Worm (Caenorhabditis elegans) whole organism, mixed stage, embryonic: ENCODE data around the gene fbxa-108.

ENCODE experiments used
- M03D4.4 ChIP-seq: sonication (generic microtip); optimal IDR thresholded peaks from 2 replicates; lab custom pipeline; 2017; ENCODE audit warnings: mild to moderate bottlenecking, missing genetic modification characterization, missing compliant biosample characterization
- bed-3 ChIP-seq: fragments of 200-800 bp; sonication (Bioruptor generic); optimal IDR thresholded peaks from 3 replicates; lab custom pipeline; 2018; ENCODE audit warnings: mild to moderate bottlenecking, missing genetic modification characterization, moderate library complexity, missing compliant biosample characterization
- blmp-1 ChIP-seq: fragments of 150-350 bp; optimal IDR thresholded peaks from 2 replicates; lab custom pipeline; 2014; ENCODE audit warnings: missing biosample characterization, missing genetic modification characterization
- ceh-39 ChIP-seq: fragments of 150-350 bp; optimal IDR thresholded peaks from 2 replicates; lab custom pipeline; 2014; ENCODE audit warnings: missing biosample characterization, missing genetic modification characterization
- ceh-43 ChIP-seq: fragments of 200-800 bp; sonication (Bioruptor generic); optimal IDR thresholded peaks from 2 replicates; lab custom pipeline; 2018; ENCODE audit warnings: mild to moderate bottlenecking, missing genetic modification characterization, moderate library complexity, missing compliant biosample characterization
- ceh-83 ChIP-seq: fragments of 200-800 bp; sonication (Bioruptor generic); optimal IDR thresholded peaks from 2 replicates; lab custom pipeline; 2018; ENCODE audit warnings: mild to moderate bottlenecking, missing genetic modification characterization, missing compliant biosample characterization
- ces-1 ChIP-seq: fragments of 150-350 bp; optimal IDR thresholded peaks from 2 replicates; lab custom pipeline; 2014; ENCODE audit warnings: missing biosample characterization, missing genetic modification reagents, missing genetic modification characterization
- cnd-1 ChIP-seq: fragments of 200-800 bp; sonication (Bioruptor generic); optimal IDR thresholded peaks from 2 replicates; lab custom pipeline; 2018; ENCODE audit warnings: mild to moderate bottlenecking, missing genetic modification characterization, missing compliant biosample characterization
- drap-1 ChIP-seq: fragments of 200-800 bp; sonication (Bioruptor generic); optimal IDR thresholded peaks from 3 replicates; lab custom pipeline; 2018; ENCODE audit warnings: mild to moderate bottlenecking, missing genetic modification characterization, missing compliant biosample characterization
- elt-1 ChIP-seq: sonication (generic microtip); optimal IDR thresholded peaks from 2 replicates; lab custom pipeline; 2017; ENCODE audit warnings: missing genetic modification characterization, mild to moderate bottlenecking, missing compliant biosample characterization, antibody characterized with exemption, moderate library complexity, borderline replicate concordance; ENCODE audit not compliant: insufficient read depth
- elt-3 ChIP-seq: fragments of 150-350 bp; optimal IDR thresholded peaks from 2 replicates; lab custom pipeline; 2014; ENCODE audit warnings: missing biosample characterization, missing genetic modification characterization
- flh-1 ChIP-seq: fragments of 200-800 bp; sonication (Bioruptor generic); optimal IDR thresholded peaks from 2 replicates; lab custom pipeline; 2018; ENCODE audit warnings: mild to moderate bottlenecking, missing genetic modification characterization, moderate library complexity, missing compliant biosample characterization
- ham-2 ChIP-seq: fragments of 200-800 bp; sonication (Bioruptor generic); optimal IDR thresholded peaks from 2 replicates; lab custom pipeline; 2018; ENCODE audit warnings: mild to moderate bottlenecking, missing genetic modification characterization, missing compliant biosample characterization
- hlh-1 ChIP-seq: fragments of 150-350 bp; optimal IDR thresholded peaks from 2 replicates; lab custom pipeline; 2014; ENCODE audit warnings: missing biosample characterization, missing genetic modification reagents, missing genetic modification characterization
- lin-13 ChIP-seq: fragments of 150-350 bp; optimal IDR thresholded peaks from 2 replicates; lab custom pipeline; 2014; ENCODE audit warnings: missing biosample characterization, missing genetic modification characterization
- lin-32 ChIP-seq: fragments of 200-800 bp; sonication (Bioruptor generic); optimal IDR thresholded peaks from 2 replicates; lab custom pipeline; 2018; ENCODE audit warnings: mild to moderate bottlenecking, missing genetic modification characterization, missing compliant biosample characterization
- lsy-2 ChIP-seq: fragments of 150-350 bp; optimal IDR thresholded peaks from 2 replicates; lab custom pipeline; 2014; ENCODE audit warnings: missing biosample characterization, missing genetic modification characterization
- mab-5 ChIP-seq: fragments of 150-350 bp; optimal IDR thresholded peaks from 2 replicates; lab custom pipeline; 2014; ENCODE audit warnings: missing biosample characterization, missing genetic modification characterization
- mep-1 ChIP-seq: fragments of 150-350 bp; optimal IDR thresholded peaks from 2 replicates; lab custom pipeline; 2017; ENCODE audit warnings: missing biosample characterization, missing genetic modification reagents, missing genetic modification characterization, inconsistent platforms
- mls-2 ChIP-seq: sonication (generic microtip); optimal IDR thresholded peaks from 2 replicates; lab custom pipeline; 2016; ENCODE audit warnings: mild to moderate bottlenecking, missing genetic modification characterization, moderate library complexity, missing compliant biosample characterization
- nhr-12 ChIP-seq: fragments of 150-350 bp; optimal IDR thresholded peaks from 2 replicates; lab custom pipeline; 2014; ENCODE audit warnings: missing biosample characterization, missing genetic modification characterization
- nhr-2 ChIP-seq: fragments of 150-350 bp; optimal IDR thresholded peaks from 2 replicates; lab custom pipeline; 2014; ENCODE audit warnings: missing biosample characterization, missing genetic modification characterization
- nhr-237 ChIP-seq: fragments of 150-350 bp; optimal IDR thresholded peaks from 2 replicates; lab custom pipeline; 2014; ENCODE audit warnings: missing biosample characterization, missing genetic modification characterization
- nhr-28 ChIP-seq: fragments of 150-350 bp; optimal IDR thresholded peaks from 2 replicates; lab custom pipeline; 2014; ENCODE audit warnings: missing biosample characterization, missing genetic modification characterization
- nhr-76 ChIP-seq: sonication (generic microtip); optimal IDR thresholded peaks from 2 replicates; lab custom pipeline; 2017; ENCODE audit warnings: missing biosample characterization, missing genetic modification characterization
- pha-4 ChIP-seq: fragments of 150-350 bp; optimal IDR thresholded peaks from 2 replicates; lab custom pipeline; 2018; ENCODE audit warnings: missing biosample characterization, missing genetic modification reagents, missing genetic modification characterization
- snpc-4 ChIP-seq: fragments of 150-350 bp; optimal IDR thresholded peaks from 2 replicates; lab custom pipeline; 2014; ENCODE audit warnings: missing biosample characterization, missing genetic modification characterization
- sptf-1 ChIP-seq: sonication (generic microtip); optimal IDR thresholded peaks from 2 replicates; lab custom pipeline; 2017; ENCODE audit warnings: mild to moderate bottlenecking, missing genetic modification characterization, moderate library complexity, missing compliant biosample characterization
- tbx-8 ChIP-seq: fragments of 200-800 bp; sonication (Bioruptor generic); optimal IDR thresholded peaks from 2 replicates; lab custom pipeline; 2018; ENCODE audit warnings: mild to moderate bottlenecking, missing genetic modification characterization, moderate library complexity, missing compliant biosample characterization
- unc-120 ChIP-seq: sonication (generic microtip); optimal IDR thresholded peaks from 2 replicates; lab custom pipeline; 2017; ENCODE audit warnings: missing genetic modification characterization, missing compliant biosample characterization; ENCODE audit not compliant: poor library complexity, severe bottlenecking
- unc-39 ChIP-seq: fragments of 150-350 bp; optimal IDR thresholded peaks from 2 replicates; lab custom pipeline; 2014; ENCODE audit warnings: missing biosample characterization, missing genetic modification characterization
- unc-62 ChIP-seq: fragments of 150-350 bp; optimal IDR thresholded peaks from 2 replicates; lab custom pipeline; 2014; ENCODE audit warnings: missing biosample characterization, missing genetic modification reagents, missing genetic modification characterization
- zip-8 ChIP-seq: fragments of 150-350 bp; optimal IDR thresholded peaks from 2 replicates; lab custom pipeline; 2014; ENCODE audit warnings: missing biosample characterization, missing genetic modification characterization
- ztf-11 ChIP-seq: fragments of 150-350 bp; optimal IDR thresholded peaks from 2 replicates; lab custom pipeline; 2014; ENCODE audit warnings: missing biosample characterization, missing genetic modification characterization

Gene fbxa-108

DNA sequence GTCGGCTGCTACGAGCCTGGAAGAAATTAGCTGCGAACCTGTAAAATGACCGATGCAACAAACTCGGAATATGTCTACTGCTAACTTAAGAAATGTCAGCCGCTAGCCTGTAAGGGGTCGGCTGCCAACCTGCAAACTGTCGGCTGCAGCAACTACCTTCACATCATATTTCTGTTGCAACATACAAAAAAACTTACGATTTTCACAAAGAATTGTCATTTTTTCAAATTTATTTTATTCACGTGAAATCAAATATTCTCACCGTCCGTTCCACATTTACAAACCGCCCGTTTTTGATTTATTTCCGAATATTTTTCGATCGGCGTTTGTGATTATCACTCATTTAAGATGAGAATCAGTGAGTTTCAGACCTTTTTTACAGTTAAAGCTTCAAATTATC lies 40.5 kb upstream of the fbxa-108 start, which contains the start of gene Y26G10.6:
Gene Y26G10.6, plus strand, starts transcription at position 301 of the 400 bp plus-strand sequence.
- TF ChIP-seq nhr-12 (no peak), hlh-1 (tag; lab: Kevin White, UChicago) (no peak), ces-1 (GFP tag; lab: Kevin White, UChicago) (no peak), sptf-1 (tag; lab: Kevin White, UChicago) (no peak)

DNA sequence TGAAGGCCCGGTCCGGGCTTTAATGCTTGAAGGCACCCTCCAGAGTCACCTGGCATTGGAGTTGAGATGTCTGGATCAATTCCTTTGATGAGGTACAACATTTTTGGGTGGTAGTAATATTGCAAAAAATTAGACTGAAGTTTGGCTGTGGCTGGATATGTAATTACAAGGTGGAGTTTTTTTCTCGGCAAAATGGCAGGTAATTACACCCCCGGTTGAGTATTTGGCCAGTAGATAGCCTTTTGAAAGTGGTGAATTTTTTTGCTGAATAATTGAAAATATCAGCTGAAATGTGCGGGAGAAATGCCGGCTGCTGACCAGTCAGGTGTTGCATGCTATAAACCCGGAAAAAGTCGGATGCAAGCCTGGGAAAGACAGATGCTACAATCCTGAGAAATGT lies 39.9 kb upstream of the fbxa-108 start, which contains the start of gene Y26G10.4:
Gene Y26G10.4, minus strand, starts transcription at position 101 of the 400 bp plus-strand sequence.
- no peak for TF ChIP-seq unc-120 (tag; lab: Kevin White, UChicago)
- TF ChIP-seq lin-32 (GFP tag; lab: Kevin White, UChicago), result no peak
- no peak for TF ChIP-seq elt-3 (tag; lab: Kevin White, UChicago)
- no peak for TF ChIP-seq nhr-2
- no peak for TF ChIP-seq snpc-4 (tag; lab: Kevin White, UChicago)
- no peak for TF ChIP-seq flh-1
- TF ChIP-seq nhr-76, result no peak
- TF ChIP-seq tbx-8 (GFP tag; lab: Kevin White, UChicago), result no peak
- no peak for TF ChIP-seq blmp-1 (tag; lab: Kevin White, UChicago)
- no peak for TF ChIP-seq lsy-2 (tag; lab: Kevin White, UChicago)

DNA sequence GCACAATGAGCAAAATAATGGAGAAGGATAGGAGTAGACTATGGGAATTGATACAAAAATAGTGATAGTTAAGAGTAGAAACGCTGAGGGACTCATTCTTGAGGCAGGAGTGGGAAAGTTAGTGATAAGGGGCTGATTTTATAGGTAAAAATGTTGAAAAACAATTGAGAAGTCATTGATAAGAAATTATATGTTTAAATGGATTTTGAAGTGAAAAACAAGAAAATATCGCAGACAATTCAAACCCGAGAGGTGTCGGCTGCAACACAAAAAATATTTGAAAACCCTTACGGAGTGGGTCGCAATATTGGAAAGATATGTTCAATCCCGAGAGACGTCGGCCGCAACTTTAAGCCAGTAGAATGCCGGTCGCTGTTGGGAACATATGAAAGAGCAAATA lies 37.6 kb upstream of the fbxa-108 start, which contains the start of gene spp-29:
Gene spp-29, minus strand, starts transcription at position 101 of the 400 bp plus-strand sequence.
- no peak for TF ChIP-seq nhr-12
- TF ChIP-seq ceh-43 (GFP tag; lab: Kevin White, UChicago), result no peak
- TF ChIP-seq zip-8, result no peak
- no peak for TF ChIP-seq blmp-1 (tag; lab: Kevin White, UChicago)
- TF ChIP-seq cnd-1 (tag; lab: Kevin White, UChicago), result no peak
- no peak for TF ChIP-seq lin-13 (tag; lab: Kevin White, UChicago)
- no peak for TF ChIP-seq mab-5
- TF ChIP-seq nhr-2, result no peak
- TF ChIP-seq elt-3 (tag; lab: Kevin White, UChicago), result no peak
- TF ChIP-seq unc-62 (GFP tag; lab: Kevin White, UChicago), result no peak
- TF ChIP-seq ham-2, result no peak
- TF ChIP-seq hlh-1 (tag; lab: Kevin White, UChicago), result no peak
- no peak for TF ChIP-seq mep-1
- no peak for TF ChIP-seq tbx-8 (GFP tag; lab: Kevin White, UChicago)
- TF ChIP-seq unc-39 (tag; lab: Kevin White, UChicago), result no peak
- TF ChIP-seq nhr-237 (tag; lab: Kevin White, UChicago), result no peak
- TF ChIP-seq nhr-28, result no peak
- TF ChIP-seq M03D4.4 (tag; lab: Kevin White, UChicago), result no peak
- no peak for TF ChIP-seq elt-1 (tag; lab: Kevin White, UChicago)

DNA sequence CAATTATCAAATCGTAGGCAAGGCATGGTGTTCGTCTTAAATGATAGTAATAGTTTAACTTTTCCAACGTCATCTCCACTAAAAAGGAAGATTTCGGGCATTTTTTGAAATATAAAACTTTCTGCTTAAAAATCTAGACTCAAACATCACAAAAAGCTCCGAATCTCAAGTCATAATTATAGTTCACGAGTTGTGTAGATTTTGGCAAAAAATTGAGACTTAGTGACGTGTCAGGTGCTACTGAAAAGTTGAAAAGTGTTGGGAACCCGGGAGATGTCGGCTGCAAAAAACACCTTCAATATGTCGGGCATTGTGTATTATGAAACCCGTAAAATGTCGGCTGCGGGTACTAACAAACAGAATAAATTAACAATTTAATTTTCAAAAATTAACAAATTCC lies 36.6 kb upstream of the fbxa-108 start, which contains the start of gene Y26G10.1:
Gene Y26G10.1, minus strand, starts transcription at position 101 of the 400 bp plus-strand sequence.
- TF ChIP-seq ceh-39 (tag; lab: Kevin White, UChicago) (no peak), ztf-11 (tag; lab: Kevin White, UChicago) (no peak), nhr-2 (no peak), M03D4.4 (tag; lab: Kevin White, UChicago) (no peak), nhr-12 (no peak), tbx-8 (GFP tag; lab: Kevin White, UChicago) (no peak), ces-1 (GFP tag; lab: Kevin White, UChicago) (no peak), ceh-83 (GFP tag; lab: Kevin White, UChicago) (no peak), lsy-2 (tag; lab: Kevin White, UChicago) (no peak)

DNA sequence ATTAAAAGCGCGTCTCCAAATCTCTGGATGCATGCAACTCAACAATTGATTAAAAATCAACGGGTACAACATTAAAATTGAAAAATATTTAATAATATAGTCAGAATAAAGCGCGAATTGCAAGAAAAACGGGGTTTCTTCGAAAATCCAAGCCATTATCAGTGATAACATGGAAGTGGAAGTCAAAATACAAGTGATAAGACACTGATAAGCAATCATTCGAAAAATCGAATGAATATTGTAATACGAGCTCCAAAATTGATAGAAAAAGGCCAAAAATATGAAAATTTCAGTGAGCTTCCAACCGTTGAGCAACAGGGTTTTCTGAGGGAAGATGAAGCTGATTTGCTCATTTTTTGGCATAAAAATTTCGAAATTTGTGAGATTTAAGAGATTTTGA lies 35.1 kb upstream of the fbxa-108 start:
- TF ChIP-seq lin-13 (tag; lab: Kevin White, UChicago), result no peak
- no peak for TF ChIP-seq nhr-2
- TF ChIP-seq ztf-11 (tag; lab: Kevin White, UChicago), result no peak
- no peak for TF ChIP-seq drap-1 (GFP tag; lab: Kevin White, UChicago)
- TF ChIP-seq bed-3, result no peak
- no peak for TF ChIP-seq ceh-39 (tag; lab: Kevin White, UChicago)
- TF ChIP-seq unc-39 (tag; lab: Kevin White, UChicago), result no peak
- TF ChIP-seq elt-1 (tag; lab: Kevin White, UChicago), result no peak
- no peak for TF ChIP-seq mep-1
- no peak for TF ChIP-seq flh-1
- no peak for TF ChIP-seq mls-2 (tag; lab: Kevin White, UChicago)
- TF ChIP-seq nhr-237 (tag; lab: Kevin White, UChicago), result no peak
- no peak for TF ChIP-seq zip-8
- no peak for TF ChIP-seq ham-2
- no peak for TF ChIP-seq pha-4 (tag; lab: Kevin White, UChicago)
- no peak for TF ChIP-seq nhr-28
- no peak for TF ChIP-seq mab-5
- TF ChIP-seq nhr-76, result no peak
- TF ChIP-seq blmp-1 (tag; lab: Kevin White, UChicago), result no peak
